Worm (Caenorhabditis elegans) whole organism, L1 larva: ENCODE measurements around the gene T21C12.4.
A peak's percentile ranks its signal among the peaks of the same experiment; 100 is the strongest.

Experiments used
- C16A3.4 ChIP-seq: fragments of 150-350 bp; optimal IDR thresholded peaks from 2 replicates; lab custom pipeline; 2014; ENCODE audit warnings: missing biosample characterization, missing genetic modification characterization
- ama-1 ChIP-seq: fragments of 150-350 bp; optimal IDR thresholded peaks from 2 replicates; lab custom pipeline; 2014
- dpl-1 ChIP-seq, 3 experiments: fragments of 150-350 bp in 2 of 3; sonication (generic microtip) in 1 of 3; optimal IDR thresholded peaks; 2 replicates each; lab custom pipeline; 2014 to 2017; ENCODE audit warnings: missing biosample characterization in 3 of 3, missing genetic modification characterization in 3 of 3, missing genetic modification reagents in 3 of 3
- egl-27 ChIP-seq, 2 experiments: fragments of 150-350 bp in 1 of 2; sonication (generic microtip); optimal IDR thresholded peaks; 3 replicates each; lab custom pipeline; 2017 to 2018; ENCODE audit warnings: missing biosample characterization in 2 of 2, missing genetic modification characterization in 2 of 2, missing genetic modification reagents in 2 of 2
- pqm-1 ChIP-seq: sonication (generic microtip); optimal IDR thresholded peaks from 3 replicates; lab custom pipeline; 2017; ENCODE audit warnings: missing biosample characterization, missing genetic modification characterization
- sox-4 ChIP-seq: sonication (generic microtip); optimal IDR thresholded peaks from 2 replicates; lab custom pipeline; 2016; ENCODE audit warnings: missing genetic modification characterization, missing compliant biosample characterization
- tlp-1 ChIP-seq: fragments of 150-350 bp; optimal IDR thresholded peaks from 2 replicates; lab custom pipeline; 2014; ENCODE audit warnings: missing biosample characterization, missing genetic modification characterization
- unc-86 ChIP-seq: sonication (generic microtip); optimal IDR thresholded peaks from 2 replicates; lab custom pipeline; 2016; ENCODE audit warnings: missing genetic modification characterization, missing compliant biosample characterization
- ztf-4 ChIP-seq: fragments of 150-350 bp; optimal IDR thresholded peaks from 2 replicates; lab custom pipeline; 2014; ENCODE audit warnings: missing biosample characterization, missing genetic modification characterization

DNA sequence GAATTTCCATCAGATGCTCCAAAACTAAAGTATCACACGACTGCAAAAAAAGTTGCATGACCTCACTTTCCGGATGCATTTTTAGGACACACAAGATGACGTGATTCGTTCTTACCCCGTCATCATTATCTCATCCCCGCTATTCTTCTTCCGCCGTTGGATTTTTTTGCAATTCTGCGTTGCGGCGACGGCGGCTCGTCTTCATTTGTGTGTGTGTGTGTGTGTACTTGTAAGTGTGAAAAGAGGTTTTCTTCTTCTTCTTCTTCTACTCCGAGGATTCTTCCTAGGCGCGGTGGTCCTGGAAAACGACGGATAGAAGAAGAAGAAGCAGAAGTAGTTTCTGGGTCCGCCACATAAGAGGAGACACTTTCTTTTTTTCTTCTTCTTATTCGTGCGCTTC lies 42.1 kb downstream of the T21C12.4 start:
- TF ChIP-seq sox-4 (tag; lab: Kevin White, UChicago) (no peak), tlp-1 (no peak), ama-1 (lab: Kevin White, UChicago) (no peak), unc-86 (tag; lab: Kevin White, UChicago) (peak; percentile 18), egl-27 (tag; optimal IDR thresholded peaks at IDR 0.05; lab: Kevin White, UChicago) (no peak), ztf-4 (no peak), C16A3.4 (tag; lab: Kevin White, UChicago) (no peak), pqm-1 (tag; lab: Kevin White, UChicago) (no peak), dpl-1 (GFP tag; optimal IDR thresholded peaks at IDR 0.05; lab: Kevin White, UChicago) (no peak)
